Worm (Caenorhabditis elegans): ENCODE data around the gene mlc-2.

mlc-2 gene

DNA sequence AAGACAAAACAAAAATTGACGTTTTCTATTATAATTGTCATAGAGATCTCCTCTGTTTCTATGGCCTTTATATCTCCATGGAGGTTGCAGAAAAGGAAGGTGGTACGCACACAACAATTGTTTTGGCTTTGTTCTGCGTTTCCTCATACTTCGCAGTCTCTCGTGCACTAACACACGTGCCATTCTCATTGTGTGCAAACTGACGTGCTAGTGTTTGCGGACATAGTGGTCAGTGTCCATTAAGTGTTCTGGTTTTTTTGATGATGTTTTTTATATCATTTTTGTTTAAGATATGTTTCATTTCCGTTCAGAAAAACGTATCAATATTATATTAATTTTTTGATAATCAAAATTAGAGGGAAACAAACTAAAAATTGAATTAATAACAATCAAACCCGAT is 5.0 kb downstream of the mlc-2 start, which contains the start of gene C36E6.2 (continued):
- peak; percentile 98 for TF ChIP-seq mxl-3 (GFP tag; optimal IDR thresholded peaks at IDR 0.05)
- no peak for TF ChIP-seq nhr-10 (tag; optimal IDR thresholded peaks at IDR 0.05)
- no peak for TF ChIP-seq spr-3 (GFP tag; optimal IDR thresholded peaks at IDR 0.05)
- TF ChIP-seq nhr-25 (tag; optimal IDR thresholded peaks at IDR 0.05; ENCODE audit: borderline replicate concordance, insufficient read depth): peak; percentile 77
- TF ChIP-seq ces-1 (GFP tag; optimal IDR thresholded peaks at IDR 0.05): no peak
- no peak for TF ChIP-seq Y5F2A.4 (GFP tag; optimal IDR thresholded peaks at IDR 0.05)
- TF ChIP-seq duxl-1 (tag; optimal IDR thresholded peaks at IDR 0.05; ENCODE audit: poor library complexity): peak; percentile 65
- peak; percentile 79 for TF ChIP-seq mes-2 (tag; optimal IDR thresholded peaks at IDR 0.05; ENCODE audit: poor library complexity, severe bottlenecking)
- no peak for TF ChIP-seq sdz-12 (GFP tag; optimal IDR thresholded peaks at IDR 0.05)
- no peak for TF ChIP-seq ZK546.5 (tag; optimal IDR thresholded peaks at IDR 0.05)
- TF ChIP-seq ceh-62 (tag; optimal IDR thresholded peaks at IDR 0.05): no peak
- no peak for TF ChIP-seq F26F4.8 (GFP tag; conservative IDR thresholded peaks at IDR 0.05)
- no peak for TF ChIP-seq unc-130 (GFP tag; optimal IDR thresholded peaks at IDR 0.05)
- TF ChIP-seq hif-1 (tag; optimal IDR thresholded peaks at IDR 0.05): peak in 1 of 2 experiments; percentile 89

DNA sequence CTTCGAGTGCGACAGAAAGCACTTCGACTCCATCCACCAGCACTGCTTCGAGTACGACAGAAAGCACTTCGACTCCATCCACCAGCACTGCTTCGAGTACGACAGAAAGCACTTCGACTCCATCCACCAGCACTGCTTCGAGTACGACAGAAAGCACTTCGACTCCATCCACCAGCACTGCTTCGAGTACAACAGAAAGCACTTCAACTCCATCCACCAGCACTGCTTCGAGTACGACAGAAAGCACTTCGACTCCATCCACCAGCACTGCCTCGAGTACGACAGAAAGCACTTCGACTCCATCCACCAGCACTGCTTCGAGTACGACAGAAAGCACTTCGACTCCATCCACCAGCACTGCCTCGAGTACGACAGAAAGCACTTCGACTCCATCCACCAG is 9.2 kb downstream of the mlc-2 start:
- TF ChIP-seq lim-7 (GFP tag; IDR thresholded peaks at IDR 0.05): peak; percentile 53

- peak; percentile 72; the same call in 1 of the 2 replicates for TF ChIP-seq D1046.2 (GFP tag; IDR thresholded peaks at IDR 0.05)
- TF ChIP-seq set-16 (GFP tag; IDR thresholded peaks at IDR 0.05): peak; percentile 32; the same call in 1 of the 2 replicates
- TF ChIP-seq vab-7 (GFP tag; IDR thresholded peaks at IDR 0.05): peak; percentile 29; the same call in 1 of the 2 replicates
- TF ChIP-seq F44E2.7 (GFP tag; IDR thresholded peaks at IDR 0.05): peak; percentile 56; the same call in 1 of the 2 replicates
- peak; percentile 69 for TF ChIP-seq php-3 (GFP tag; IDR thresholded peaks at IDR 0.05)
- TF ChIP-seq saeg-2 (GFP tag; IDR thresholded peaks at IDR 0.05): 0 out of 2 replicates have a peak, but pooled peaks have one; percentile 61
Observed at ce11 chrX:17445239-17445638, 11.1 kb downstream of the mlc-2 start.

- TF ChIP-seq nhr-41 (GFP tag; IDR thresholded peaks at IDR 0.05): peak; percentile 29; the same call in 1 of the 2 replicates
- TF ChIP-seq saeg-2 (GFP tag; IDR thresholded peaks at IDR 0.05): 0 out of 2 replicates have a peak, but pooled peaks have one; percentile 41
- peak; percentile 50 for TF ChIP-seq ZK337.2 (GFP tag; IDR thresholded peaks at IDR 0.05)
- TF ChIP-seq egl-43 (GFP tag; IDR thresholded peaks at IDR 0.05): peak; percentile 73
- peak; percentile 62; the same call in 1 of the 2 replicates for TF ChIP-seq snpc-1.2 (GFP tag; IDR thresholded peaks at IDR 0.05)
- TF ChIP-seq dmd-9 (GFP tag; IDR thresholded peaks at IDR 0.05): peak; percentile 9; the same call in 1 of the 2 replicates
- TF ChIP-seq F44E2.7 (GFP tag; IDR thresholded peaks at IDR 0.05): peak; percentile 84
- TF ChIP-seq mdt-29 (GFP tag; IDR thresholded peaks at IDR 0.05): peak; percentile 56; the same call in 1 of the 2 replicates
- TF ChIP-seq Y75B8A.6 (GFP tag; IDR thresholded peaks at IDR 0.05): 0 out of 2 replicates have a peak, but pooled peaks have one; percentile 50
- TF ChIP-seq dmd-8 (GFP tag; IDR thresholded peaks at IDR 0.05): peak; percentile 79
- TF ChIP-seq ctbp-1 (GFP tag; IDR thresholded peaks at IDR 0.05): 0 out of 2 replicates have a peak, but pooled peaks have one; percentile 30
- TF ChIP-seq D1046.2 (GFP tag; IDR thresholded peaks at IDR 0.05): peak; percentile 71
- TF ChIP-seq madf-5 (GFP tag; IDR thresholded peaks at IDR 0.05): peak; percentile 29 to 71; a peak in 3 of 4 replicates
- TF ChIP-seq php-3 (GFP tag; IDR thresholded peaks at IDR 0.05): peak; percentile 26; the same call in 1 of the 2 replicates
- peak; percentile 53; the same call in 1 of the 2 replicates for TF ChIP-seq nhr-42 (GFP tag; IDR thresholded peaks at IDR 0.05)
- peak; percentile 60 for TF ChIP-seq set-16 (GFP tag; IDR thresholded peaks at IDR 0.05)
- TF ChIP-seq ceh-44 (GFP tag; IDR thresholded peaks at IDR 0.05): peak; percentile 2; the same call in 1 of the 2 replicates
- TF ChIP-seq lim-7 (GFP tag; IDR thresholded peaks at IDR 0.05): 0 out of 2 replicates have a peak, but pooled peaks have one; percentile 61
- 0 out of 2 replicates have a peak, but pooled peaks have one; percentile 60 for TF ChIP-seq tag-97 (GFP tag; IDR thresholded peaks at IDR 0.05)
- peak; percentile 42; the same call in 1 of the 2 replicates for TF ChIP-seq madf-9 (GFP tag; conservative IDR thresholded peaks at IDR 0.05)
Observed at ce11 chrX:17444683-17445082, 11.7 kb downstream of the mlc-2 start.
